Fruit fly (Drosophila melanogaster) whole organism, prepupa: Measurements from ENCODE around the gene CG17329.

Source experiments
- Blimp-1 ChIP-seq: fragments of 200-800 bp; sonication (Bioruptor generic); optimal IDR thresholded peaks from 3 replicates; lab custom pipeline; 2017; ENCODE audit warnings: missing biosample characterization, missing genetic modification characterization, mild to moderate bottlenecking, moderate library complexity, missing genetic modification reagents
- CG10669 ChIP-seq: fragments of 200-800 bp; sonication (Bioruptor generic); optimal IDR thresholded peaks from 3 replicates; lab custom pipeline; 2018; ENCODE audit warnings: missing biosample characterization, mild to moderate bottlenecking, missing genetic modification characterization, moderate library complexity
- CG11762 ChIP-seq: fragments of 200-800 bp; sonication (Bioruptor generic); optimal IDR thresholded peaks from 3 replicates; lab custom pipeline; 2016; ENCODE audit warnings: missing biosample characterization, missing genetic modification characterization; ENCODE audit not compliant: insufficient read depth
- CG11902 ChIP-seq: fragments of 200-800 bp; sonication (Bioruptor generic); optimal IDR thresholded peaks from 3 replicates; lab custom pipeline; 2016; ENCODE audit warnings: missing biosample characterization, missing genetic modification characterization
- CG1621 ChIP-seq: fragments of 200-800 bp; sonication (Bioruptor generic); optimal IDR thresholded peaks from 3 replicates; lab custom pipeline; 2018; ENCODE audit warnings: missing biosample characterization, mild to moderate bottlenecking, missing genetic modification characterization
- CG16779 ChIP-seq: fragments of 200-800 bp; sonication (Bioruptor generic); optimal IDR thresholded peaks from 3 replicates; lab custom pipeline; 2017; ENCODE audit warnings: missing biosample characterization, mild to moderate bottlenecking, missing genetic modification characterization
- CG3032 ChIP-seq: fragments of 200-800 bp; optimal IDR thresholded peaks from 2 replicates; lab custom pipeline; 2019; ENCODE audit warnings: missing biosample characterization, mild to moderate bottlenecking, missing genetic modification characterization, moderate library complexity
- CG31627 ChIP-seq: fragments of 200-800 bp; sonication (Bioruptor generic); optimal IDR thresholded peaks from 3 replicates; lab custom pipeline; 2016; ENCODE audit warnings: missing biosample characterization, missing genetic modification characterization
- CG32006 ChIP-seq: fragments of 200-800 bp; sonication (Bioruptor generic); optimal IDR thresholded peaks from 3 replicates; lab custom pipeline; 2017; ENCODE audit warnings: missing biosample characterization, mild to moderate bottlenecking, missing genetic modification characterization
- CG34406 ChIP-seq: fragments of 200-800 bp; sonication (Bioruptor generic); optimal IDR thresholded peaks from 3 replicates; lab custom pipeline; 2016; ENCODE audit warnings: missing biosample characterization, missing genetic modification characterization
- CG3919 ChIP-seq: fragments of 200-800 bp; sonication (Bioruptor generic); optimal IDR thresholded peaks from 3 replicates; lab custom pipeline; 2016; ENCODE audit warnings: missing biosample characterization, missing genetic modification characterization
- CG4318 ChIP-seq: fragments of 200-800 bp; sonication (Bioruptor generic); optimal IDR thresholded peaks from 3 replicates; lab custom pipeline; 2017; ENCODE audit warnings: missing biosample characterization, mild to moderate bottlenecking, missing genetic modification characterization
- CG6163 ChIP-seq: fragments of 200-800 bp; sonication (Bioruptor generic); IDR thresholded peaks from 3 replicates; pipeline ENCODE4 v1.3.6; 2022; ENCODE audit warnings: missing biosample characterization, missing genetic modification characterization
- CG6276 ChIP-seq: fragments of 200-800 bp; sonication (Bioruptor generic); optimal IDR thresholded peaks from 2 replicates; lab custom pipeline; 2017; ENCODE audit warnings: missing biosample characterization, mild to moderate bottlenecking, missing genetic modification characterization
- CG6808 ChIP-seq: fragments of 200-800 bp; sonication (Bioruptor generic); optimal IDR thresholded peaks from 3 replicates; lab custom pipeline; 2017; ENCODE audit warnings: missing biosample characterization, missing genetic modification characterization, mild to moderate bottlenecking, moderate library complexity, missing genetic modification reagents
- CG7368 ChIP-seq: fragments of 200-800 bp; sonication (Bioruptor generic); optimal IDR thresholded peaks from 3 replicates; lab custom pipeline; 2016; ENCODE audit warnings: missing biosample characterization, missing genetic modification characterization
- CG8119 ChIP-seq: fragments of 200-800 bp; sonication (Bioruptor generic); IDR thresholded peaks from 3 replicates; pipeline ENCODE4 v1.3.6; 2022; ENCODE audit warnings: missing biosample characterization, missing genetic modification characterization
- CG8319 ChIP-seq: fragments of 200-800 bp; sonication (Bioruptor generic); optimal IDR thresholded peaks from 3 replicates; lab custom pipeline; 2016; ENCODE audit warnings: missing biosample characterization, missing genetic modification characterization
- CG8632 ChIP-seq: fragments of 200-800 bp; sonication (Bioruptor generic); optimal IDR thresholded peaks from 3 replicates; lab custom pipeline; 2016; ENCODE audit warnings: missing biosample characterization, missing genetic modification characterization
- Eip75B ChIP-seq: fragments of 200-800 bp; sonication (Bioruptor generic); optimal IDR thresholded peaks from 3 replicates; lab custom pipeline; 2016; ENCODE audit warnings: missing biosample characterization, missing genetic modification characterization
- Eip78C ChIP-seq: fragments of 200-800 bp; sonication (Bioruptor generic); peaks from one replicate; lab custom pipeline; 2016; ENCODE audit warnings: missing biosample characterization, missing genetic modification characterization
- Eip93F ChIP-seq: fragments of 200-800 bp; sonication (Bioruptor generic); optimal IDR thresholded peaks from 2 replicates; lab custom pipeline; 2016; ENCODE audit warnings: missing biosample characterization, mild to moderate bottlenecking, missing genetic modification characterization
- Ets21C ChIP-seq: fragments of 200-800 bp; sonication (Bioruptor generic); optimal IDR thresholded peaks from 3 replicates; lab custom pipeline; 2016; ENCODE audit warnings: missing biosample characterization, missing genetic modification characterization
- Ets96B ChIP-seq: fragments of 200-800 bp; optimal IDR thresholded peaks from 2 replicates; lab custom pipeline; 2019; ENCODE audit warnings: missing biosample characterization, mild to moderate bottlenecking, missing genetic modification characterization, moderate library complexity
- Gug ChIP-seq: fragments of 200-800 bp; sonication (Bioruptor generic); IDR thresholded peaks from 2 replicates; pipeline ENCODE4 v1.3.6; 2022; ENCODE audit warnings: missing biosample characterization, missing genetic modification characterization
- Hr39 ChIP-seq: fragments of 200-800 bp; sonication (Bioruptor generic); optimal IDR thresholded peaks from 2 replicates; lab custom pipeline; 2016; ENCODE audit warnings: missing biosample characterization, missing genetic modification characterization
- Hr4 ChIP-seq: fragments of 200-800 bp; sonication (Bioruptor generic); optimal IDR thresholded peaks from 3 replicates; lab custom pipeline; 2016; ENCODE audit warnings: missing biosample characterization, missing genetic modification characterization
- Lpt ChIP-seq: fragments of 200-800 bp; sonication (Bioruptor generic); optimal IDR thresholded peaks from 3 replicates; lab custom pipeline; 2016; ENCODE audit warnings: missing biosample characterization, missing genetic modification characterization
- Met ChIP-seq: fragments of 200-800 bp; sonication (Bioruptor generic); optimal IDR thresholded peaks from 3 replicates; lab custom pipeline; 2016; ENCODE audit warnings: missing biosample characterization, missing genetic modification characterization
- OdsH ChIP-seq: fragments of 200-800 bp; sonication (Bioruptor generic); optimal IDR thresholded peaks from 3 replicates; lab custom pipeline; 2016; ENCODE audit warnings: missing biosample characterization, missing genetic modification characterization
- Smox ChIP-seq: fragments of 200-800 bp; sonication (Bioruptor generic); optimal IDR thresholded peaks from 3 replicates; lab custom pipeline; 2016; ENCODE audit warnings: missing biosample characterization, missing genetic modification characterization
- Sox14 ChIP-seq: fragments of 200-800 bp; sonication (Bioruptor generic); optimal IDR thresholded peaks from 3 replicates; lab custom pipeline; 2016; ENCODE audit warnings: missing biosample characterization, missing genetic modification characterization
- achi ChIP-seq: fragments of 200-800 bp; sonication (Bioruptor generic); optimal IDR thresholded peaks from 3 replicates; lab custom pipeline; 2016; ENCODE audit warnings: missing biosample characterization, missing genetic modification characterization
- acj6 ChIP-seq: fragments of 200-800 bp; sonication (Bioruptor generic); optimal IDR thresholded peaks from 3 replicates; lab custom pipeline; 2016; ENCODE audit warnings: missing biosample characterization, missing genetic modification characterization
- dac ChIP-seq: fragments of 200-800 bp; sonication (Bioruptor generic); optimal IDR thresholded peaks from 2 replicates; lab custom pipeline; 2017; ENCODE audit warnings: missing biosample characterization, mild to moderate bottlenecking, missing genetic modification characterization
- dsx ChIP-seq: fragments of 200-800 bp; optimal IDR thresholded peaks from 3 replicates; lab custom pipeline; 2019; ENCODE audit warnings: missing biosample characterization, mild to moderate bottlenecking, missing genetic modification characterization, moderate library complexity; ENCODE audit not compliant: poor library complexity, severe bottlenecking
- eg ChIP-seq: fragments of 200-800 bp; sonication (Bioruptor generic); IDR thresholded peaks from 3 replicates; pipeline ENCODE4 v1.3.6; 2022; ENCODE audit warnings: missing biosample characterization, missing genetic modification characterization
- esn ChIP-seq: fragments of 200-800 bp; sonication (Bioruptor generic); optimal IDR thresholded peaks from 2 replicates; lab custom pipeline; 2016; ENCODE audit warnings: missing biosample characterization, mild to moderate bottlenecking, missing genetic modification characterization, moderate library complexity
- fd59A ChIP-seq: fragments of 200-800 bp; sonication (Bioruptor generic); optimal IDR thresholded peaks from 2 replicates; lab custom pipeline; 2017; ENCODE audit warnings: missing biosample characterization, mild to moderate bottlenecking, missing genetic modification characterization, missing genetic modification reagents
- fkh ChIP-seq: fragments of 200-800 bp; sonication (Bioruptor generic); optimal IDR thresholded peaks from 3 replicates; lab custom pipeline; 2017; ENCODE audit warnings: missing biosample characterization, mild to moderate bottlenecking, missing genetic modification characterization, moderate library complexity
- lz ChIP-seq: fragments of 200-800 bp; sonication (Bioruptor generic); optimal IDR thresholded peaks from 3 replicates; lab custom pipeline; 2016; ENCODE audit warnings: missing biosample characterization, missing genetic modification characterization
- pdm3 ChIP-seq: fragments of 200-800 bp; sonication (Bioruptor generic); optimal IDR thresholded peaks from 3 replicates; lab custom pipeline; 2016; ENCODE audit warnings: missing biosample characterization, missing genetic modification characterization
- salr ChIP-seq, 2 experiments: fragments of 200-800 bp; sonication (Bioruptor generic); optimal IDR thresholded peaks; 3 replicates each; lab custom pipeline; 2016 to 2018; ENCODE audit warnings: missing biosample characterization in 2 of 2, missing genetic modification characterization in 2 of 2, mild to moderate bottlenecking in 1 of 2
- spab ChIP-seq: fragments of 200-800 bp; sonication (Bioruptor generic); optimal IDR thresholded peaks from 2 replicates; lab custom pipeline; 2017; ENCODE audit warnings: missing biosample characterization, mild to moderate bottlenecking, missing genetic modification characterization, missing genetic modification reagents
- ss ChIP-seq, 2 experiments: fragments of 200-800 bp; sonication (Bioruptor generic); optimal IDR thresholded peaks; 2 replicates in 1 of 2; 3 replicates in 1 of 2; lab custom pipeline; 2017 to 2018; ENCODE audit warnings: mild to moderate bottlenecking in 2 of 2, missing biosample characterization in 2 of 2, missing genetic modification characterization in 2 of 2, moderate library complexity in 1 of 2
- vri ChIP-seq: fragments of 200-800 bp; sonication (Bioruptor generic); optimal IDR thresholded peaks from 3 replicates; lab custom pipeline; 2016; ENCODE audit warnings: missing biosample characterization, mild to moderate bottlenecking, missing genetic modification characterization

Gene CG17329

dm6 chr2L:16251598-16252131 is 39.4 kb upstream of the CG17329 start, which contains the start of gene CG46309 (continued):
- TF ChIP-seq CG10669 (GFP tag; lab: Kevin White, UChicago) (no peak), Eip93F (GFP tag; lab: Kevin White, UChicago) (no peak), CG11902 (no peak), spab (no peak), Hr39 (peak; percentile 61), CG34406 (GFP tag; lab: Kevin White, UChicago) (no peak), Smox (GFP tag; lab: Kevin White, UChicago) (peak; percentile 54), Eip78C (GFP tag; lab: Kevin White, UChicago) (peak; percentile 86), CG8119 (GFP tag; lab: Robert Waterston, UW) (no peak; the same call in 2 of the 3 replicates), achi (peak; percentile 1), CG4318 (no peak), Eip75B (GFP tag; lab: Kevin White, UChicago) (peak; percentile 48), fkh (GFP tag; lab: Kevin White, UChicago) (no peak), ss (GFP tag; optimal IDR thresholded peaks at IDR 0.05; lab: Kevin White, UChicago) (no peak), CG32006 (GFP tag; lab: Kevin White, UChicago) (no peak), lz (peak; percentile 54), Met (GFP tag; lab: Kevin White, UChicago) (peak; percentile 32), CG8632 (peak; percentile 22), CG3032 (no peak), Hr4 (peak; percentile 51), eg (GFP tag; lab: Robert Waterston, UW) (no peak), CG6163 (GFP tag; lab: Robert Waterston, UW) (no peak)

- TF ChIP-seq CG4318 (no peak), lz (no peak), dsx (no peak), esn (no peak), vri (GFP tag; lab: Kevin White, UChicago) (peak; percentile 96), CG31627 (GFP tag; lab: Kevin White, UChicago) (no peak), Hr39 (no peak), pdm3 (no peak), CG7368 (GFP tag; lab: Kevin White, UChicago) (no peak), CG8119 (GFP tag; lab: Robert Waterston, UW) (no peak), CG3919 (no peak), CG1621 (tag; lab: Kevin White, UChicago) (peak; percentile 64), Smox (GFP tag; lab: Kevin White, UChicago) (no peak), Eip93F (GFP tag; lab: Kevin White, UChicago) (peak; percentile 2), OdsH (GFP tag; lab: Kevin White, UChicago) (no peak), CG34406 (GFP tag; lab: Kevin White, UChicago) (no peak), Ets96B (tag; lab: Kevin White, UChicago) (peak; percentile 22), Sox14 (GFP tag; lab: Kevin White, UChicago) (no peak), dac (no peak), fkh (GFP tag; lab: Kevin White, UChicago) (peak; percentile 25), CG8319 (GFP tag; lab: Kevin White, UChicago) (no peak), Ets21C (GFP tag; lab: Kevin White, UChicago) (no peak), CG11902 (no peak), salr (GFP tag; optimal IDR thresholded peaks at IDR 0.05; lab: Kevin White, UChicago) (no peak), Lpt (no peak), CG6276 (GFP tag; lab: Kevin White, UChicago) (no peak), Gug (GFP tag; lab: Robert Waterston, UW) (no peak), acj6 (GFP tag; lab: Kevin White, UChicago) (no peak), CG8632 (no peak), fd59A (GFP tag; lab: Kevin White, UChicago) (no peak), CG16779 (tag; lab: Kevin White, UChicago) (no peak), CG11762 (GFP tag; lab: Kevin White, UChicago) (no peak), Blimp-1 (peak; percentile 75), Eip75B (GFP tag; lab: Kevin White, UChicago) (no peak), spab (peak; percentile 23), CG3032 (no peak), CG10669 (GFP tag; lab: Kevin White, UChicago) (no peak), CG6808 (GFP tag; lab: Kevin White, UChicago) (peak; percentile 59)
These were observed 35.6 kb upstream of the CG17329 start for dm6 chr2L:16255232-16256117.
